Worm (Caenorhabditis elegans): ENCODE measurements around the gene srh-67.

DNA sequence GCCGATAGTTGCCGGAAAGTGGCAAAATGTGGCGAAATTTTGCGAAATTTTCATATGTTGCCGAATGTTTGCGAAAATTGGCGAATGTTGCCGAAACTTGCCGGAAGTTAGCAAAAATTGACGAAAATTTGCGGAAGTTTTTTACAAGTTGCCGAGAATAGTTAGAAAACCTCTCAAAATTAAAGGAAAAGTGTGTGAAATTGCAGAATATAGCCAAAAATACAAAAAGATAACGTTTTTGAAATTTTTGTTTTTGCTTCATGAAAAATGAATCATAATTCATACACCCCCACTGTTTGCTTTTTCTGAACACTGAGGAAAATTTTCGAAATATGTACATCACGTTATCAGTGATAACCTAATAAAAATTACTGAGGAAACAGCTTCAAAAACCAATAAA is 27.1 kb upstream of the srh-67 start:
- no peak for TF ChIP-seq aly-1 (tag; optimal IDR thresholded peaks at IDR 0.05)
- no peak for TF ChIP-seq scrt-1 (GFP tag; IDR thresholded peaks at IDR 0.05)
- no peak for TF ChIP-seq tbx-37 (GFP tag; conservative IDR thresholded peaks at IDR 0.05)
- no peak for TF ChIP-seq ama-1 (optimal IDR thresholded peaks at IDR 0.05)
